Worm (Caenorhabditis elegans): ENCODE results near the gene F17A9.4.

- TF ChIP-seq med-1 (GFP tag; optimal IDR thresholded peaks at IDR 0.05; ENCODE audit: insufficient read depth) (no peak), klf-2 (GFP tag; conservative IDR thresholded peaks at IDR 0.05) (no peak), tab-1 (GFP tag; IDR thresholded peaks at IDR 0.05) (no peak), T22C8.4 (GFP tag; IDR thresholded peaks at IDR 0.05) (no peak), ref-1 (GFP tag; conservative IDR thresholded peaks at IDR 0.05) (no peak)
Measured at ce11 chrV:6120156-6120879, 9.9 kb upstream of the F17A9.4 start, which contains the start of gene ceh-49.
